Worm (Caenorhabditis elegans) whole organism, young adult: ENCODE data around the gene xtr-1.
A peak's percentile ranks its signal among the peaks of the same experiment; 100 is the strongest.

Source experiments
- B0035.1 ChIP-seq: sonication (generic microtip); optimal IDR thresholded peaks from 2 replicates; lab custom pipeline; 2016; ENCODE audit warnings: missing genetic modification characterization, mild to moderate bottlenecking, missing compliant biosample characterization, missing genotype, missing genetic modification reagents
- B0261.1 ChIP-seq: sonication (generic microtip); optimal IDR thresholded peaks from 2 replicates; lab custom pipeline; 2016; ENCODE audit warnings: mild to moderate bottlenecking, missing genetic modification characterization, moderate library complexity, missing compliant biosample characterization
- B0336.3 ChIP-seq: fragments of 200-800 bp; sonication (Bioruptor generic); IDR thresholded peaks from 2 replicates; pipeline ENCODE4 v1.3.6; 2022; ENCODE audit warnings: missing genetic modification characterization, missing compliant biosample characterization
- D2030.7 ChIP-seq: fragments of 200-800 bp; sonication (Bioruptor generic); IDR thresholded peaks from 2 replicates; pipeline ENCODE4 v1.3.6; 2022; ENCODE audit warnings: missing genetic modification reagents, missing genetic modification characterization, missing compliant biosample characterization
- F10E7.11 ChIP-seq: sonication (generic microtip); optimal IDR thresholded peaks from 2 replicates; lab custom pipeline; 2017; ENCODE audit warnings: mild to moderate bottlenecking, missing genetic modification characterization, moderate library complexity, missing compliant biosample characterization
- F55B11.4 ChIP-seq: sonication (generic microtip); optimal IDR thresholded peaks from 2 replicates; lab custom pipeline; 2016; ENCODE audit warnings: missing compliant biosample characterization, missing genetic modification characterization, borderline replicate concordance; ENCODE audit not compliant: insufficient read depth
- Y53F4B.3 ChIP-seq: fragments of 200-800 bp; sonication (Bioruptor generic); IDR thresholded peaks from 2 replicates; pipeline ENCODE4 v1.3.6; 2022; ENCODE audit warnings: missing genetic modification reagents, missing genetic modification characterization, missing compliant biosample characterization
- Y53G8AR.9 ChIP-seq: fragments of 200-800 bp; sonication (Bioruptor generic); conservative IDR thresholded peaks from 2 replicates; pipeline ENCODE4 v1.3.6; 2022; ENCODE audit warnings: missing genetic modification reagents, missing genetic modification characterization, missing compliant biosample characterization
- Y79H2A.3 ChIP-seq: fragments of 200-800 bp; sonication (Bioruptor generic); conservative IDR thresholded peaks from 2 replicates; pipeline ENCODE4 v1.3.6; 2022; ENCODE audit warnings: missing genetic modification reagents, missing genetic modification characterization, missing compliant biosample characterization
- athp-1 ChIP-seq: sonication (generic microtip); optimal IDR thresholded peaks from 2 replicates; lab custom pipeline; 2017; ENCODE audit warnings: mild to moderate bottlenecking, missing genetic modification characterization, missing compliant biosample characterization
- attf-5 ChIP-seq: fragments of 200-800 bp; sonication (Bioruptor generic); optimal IDR thresholded peaks from 2 replicates; lab custom pipeline; 2018; ENCODE audit warnings: mild to moderate bottlenecking, missing genetic modification characterization, missing compliant biosample characterization
- dpff-1 ChIP-seq: sonication (generic microtip); optimal IDR thresholded peaks from 2 replicates; lab custom pipeline; 2017; ENCODE audit warnings: mild to moderate bottlenecking, missing genetic modification characterization, missing compliant biosample characterization
- egl-44 ChIP-seq: fragments of 200-800 bp; sonication (Bioruptor generic); IDR thresholded peaks from 2 replicates; pipeline ENCODE4 v1.3.6; 2022; ENCODE audit warnings: missing genetic modification reagents, missing genetic modification characterization, missing compliant biosample characterization
- gei-17 ChIP-seq: fragments of 200-800 bp; sonication (Bioruptor generic); optimal IDR thresholded peaks from 2 replicates; lab custom pipeline; 2018; ENCODE audit warnings: mild to moderate bottlenecking, missing genetic modification characterization, missing compliant biosample characterization
- hrde-1 ChIP-seq: sonication (generic microtip); optimal IDR thresholded peaks from 2 replicates; lab custom pipeline; 2016; ENCODE audit warnings: missing genetic modification characterization, mild to moderate bottlenecking, missing compliant biosample characterization, moderate library complexity, missing genotype, missing genetic modification reagents, borderline replicate concordance
- lag-1 ChIP-seq: fragments of 200-800 bp; sonication (Bioruptor generic); IDR thresholded peaks from 2 replicates; pipeline ENCODE4 v1.3.6; 2022; ENCODE audit warnings: missing genetic modification reagents, missing genetic modification characterization, missing compliant biosample characterization
- let-526 ChIP-seq: fragments of 200-800 bp; sonication (Bioruptor generic); IDR thresholded peaks from 2 replicates; pipeline ENCODE4 v1.3.6; 2022; ENCODE audit warnings: missing genetic modification reagents, missing genetic modification characterization, missing compliant biosample characterization
- let-607 ChIP-seq, 2 experiments: fragments of 200-800 bp in 1 of 2; sonication (Bioruptor generic) in 1 of 2; sonication (generic microtip) in 1 of 2; optimal IDR thresholded peaks; 2 replicates each; lab custom pipeline; 2016 to 2018; ENCODE audit warnings: mild to moderate bottlenecking in 2 of 2, missing compliant biosample characterization in 2 of 2, missing genetic modification characterization in 2 of 2, moderate library complexity in 2 of 2, missing genotype in 1 of 2
- lin-54 ChIP-seq: fragments of 200-800 bp; sonication (Bioruptor generic); optimal IDR thresholded peaks from 2 replicates; lab custom pipeline; 2018; ENCODE audit warnings: mild to moderate bottlenecking, missing genetic modification characterization, missing compliant biosample characterization
- madf-10 ChIP-seq: sonication (generic microtip); optimal IDR thresholded peaks from 2 replicates; lab custom pipeline; 2016; ENCODE audit warnings: mild to moderate bottlenecking, missing genetic modification characterization, missing compliant biosample characterization
- mel-28 ChIP-seq: sonication (generic microtip); optimal IDR thresholded peaks from 2 replicates; lab custom pipeline; 2016; ENCODE audit warnings: borderline replicate concordance, mild to moderate bottlenecking, missing genetic modification characterization, missing compliant biosample characterization
- mes-4 ChIP-seq: sonication (generic microtip); optimal IDR thresholded peaks from 2 replicates; lab custom pipeline; 2016; ENCODE audit warnings: missing genotype, missing genetic modification characterization, missing compliant biosample characterization
- mxl-1 ChIP-seq: sonication (generic microtip); optimal IDR thresholded peaks from 2 replicates; lab custom pipeline; 2016; ENCODE audit warnings: missing genetic modification characterization, missing compliant biosample characterization
- nfya-2 ChIP-seq: fragments of 200-800 bp; sonication (Bioruptor generic); IDR thresholded peaks from 2 replicates; pipeline ENCODE4 v1.3.6; 2022; ENCODE audit warnings: missing genetic modification reagents, missing genetic modification characterization, missing compliant biosample characterization
- nhr-120 ChIP-seq: fragments of 200-800 bp; sonication (Bioruptor generic); IDR thresholded peaks from 2 replicates; pipeline ENCODE4 v1.3.6; 2022; ENCODE audit warnings: missing genetic modification characterization, missing compliant biosample characterization
- rpc-1 ChIP-seq, 2 experiments: fragments of 150-350 bp in 1 of 2; sonication (generic microtip) in 1 of 2; optimal IDR thresholded peaks; 2 replicates each; lab custom pipeline; 2014 to 2018; ENCODE audit warnings: missing biosample characterization in 1 of 2, missing genetic modification characterization in 1 of 2, missing genetic modification reagents in 1 of 2, missing genotype in 1 of 2
- sdz-38 ChIP-seq: sonication (generic microtip); optimal IDR thresholded peaks from 2 replicates; lab custom pipeline; 2016; ENCODE audit warnings: missing genotype, missing genetic modification characterization, missing compliant biosample characterization
- snpc-4 ChIP-seq, 5 experiments: fragments of 150-350 bp in 1 of 5; sonication (generic microtip) in 4 of 5; optimal IDR thresholded peaks; 2 replicates each; lab custom pipeline; 2014 to 2018; ENCODE audit warnings: missing genetic modification characterization in 5 of 5, missing biosample characterization in 3 of 5, antibody characterized with exemption in 2 of 5, mild to moderate bottlenecking in 2 of 5, missing compliant biosample characterization in 2 of 5, missing genotype in 2 of 5, moderate library complexity in 2 of 5, missing genetic modification reagents in 1 of 5
- sptf-2 ChIP-seq: fragments of 200-800 bp; sonication (Bioruptor generic); optimal IDR thresholded peaks from 2 replicates; lab custom pipeline; 2018; ENCODE audit warnings: mild to moderate bottlenecking, missing genetic modification characterization, missing compliant biosample characterization
- tbp1 ChIP-seq: fragments of 200-800 bp; sonication (Bioruptor generic); optimal IDR thresholded peaks from 2 replicates; lab custom pipeline; 2018; ENCODE audit warnings: mild to moderate bottlenecking, missing genetic modification characterization, missing compliant biosample characterization
- unc-130 ChIP-seq: sonication (generic microtip); optimal IDR thresholded peaks from 2 replicates; lab custom pipeline; 2016; ENCODE audit warnings: missing genetic modification reagents, missing genetic modification characterization, missing compliant biosample characterization
- zfh-2 ChIP-seq: fragments of 200-800 bp; sonication (Bioruptor generic); conservative IDR thresholded peaks from 2 replicates; pipeline ENCODE4 v1.3.6; 2022; ENCODE audit warnings: missing genetic modification reagents, missing genetic modification characterization, missing compliant biosample characterization

The xtr-1 gene

ce11 chrX:11852494-11852893 is at the start of gene xtr-1:
TSS of gene xtr-1 (plus strand) at chrX:11852794.
- TF ChIP-seq B0336.3 (GFP tag; lab: Robert Waterston, UW) = no peak
- no peak for TF ChIP-seq Y79H2A.3 (GFP tag; lab: Robert Waterston, UW)
- no peak for TF ChIP-seq mxl-1 (tag; lab: Kevin White, UChicago)
- TF ChIP-seq nfya-2 (GFP tag; lab: Robert Waterston, UW) = no peak
- TF ChIP-seq dpff-1 (tag; lab: Kevin White, UChicago) = no peak
- no peak for TF ChIP-seq mes-4
- TF ChIP-seq let-607 (tag; optimal IDR thresholded peaks at IDR 0.05; lab: Kevin White, UChicago) = no peak
- TF ChIP-seq gei-17 (GFP tag; lab: Kevin White, UChicago) = no peak
- no peak for TF ChIP-seq B0035.1 (tag; lab: Kevin White, UChicago)
- TF ChIP-seq athp-1 (tag; lab: Kevin White, UChicago) = no peak
- no peak for TF ChIP-seq D2030.7 (GFP tag; lab: Robert Waterston, UW)

- TF ChIP-seq unc-130 (GFP tag; lab: Kevin White, UChicago) (no peak), F55B11.4 (tag; lab: Kevin White, UChicago) (no peak), lin-54 (GFP tag; lab: Kevin White, UChicago) (no peak), nhr-120 (GFP tag; lab: Robert Waterston, UW) (no peak), egl-44 (GFP tag; lab: Robert Waterston, UW) (no peak), dpff-1 (tag; lab: Kevin White, UChicago) (no peak), F10E7.11 (tag; lab: Kevin White, UChicago) (no peak)
- TF ChIP-seq, all 124 proteins: peak for 0
Measured at ce11 chrX:11804057-11804456, 48.5 kb upstream of the xtr-1 start, which contains the start of gene C34E11.4. TSS of gene C34E11.4 (plus strand) at chrX:11804210.

ce11 chrX:11806175-11806853 is 46.3 kb upstream of the xtr-1 start:
- no peak for TF ChIP-seq hrde-1 (tag; lab: Kevin White, UChicago)
- peak; percentile 80 for TF ChIP-seq tbp1
- TF ChIP-seq D2030.7 (GFP tag; lab: Robert Waterston, UW) = no peak
- TF ChIP-seq Y53F4B.3 (GFP tag; lab: Robert Waterston, UW) = no peak
- TF ChIP-seq rpc-1 (optimal IDR thresholded peaks at IDR 0.05; lab: Kevin White, UChicago) = peak; percentile 39
- peak; percentile 72 for TF ChIP-seq rpc-1 (tag; optimal IDR thresholded peaks at IDR 0.05; lab: Kevin White, UChicago)
- TF ChIP-seq Y53G8AR.9 (GFP tag; lab: Robert Waterston, UW) = no peak
- TF ChIP-seq zfh-2 (GFP tag; lab: Robert Waterston, UW) = peak; percentile 71
- TF ChIP-seq mel-28 = no peak
- no peak for TF ChIP-seq madf-10 (tag; lab: Kevin White, UChicago)
- TF ChIP-seq sdz-38 (tag; lab: Kevin White, UChicago) = no peak
- TF ChIP-seq sptf-2 (GFP tag; lab: Kevin White, UChicago) = no peak
- TF ChIP-seq lag-1 (GFP tag; lab: Robert Waterston, UW) = no peak
- no peak for TF ChIP-seq snpc-4 (GFP tag; optimal IDR thresholded peaks at IDR 0.05; lab: Kevin White, UChicago)
- TF ChIP-seq snpc-4 (tag; optimal IDR thresholded peaks at IDR 0.05; lab: Kevin White, UChicago) = no peak
- no peak for TF ChIP-seq attf-5 (GFP tag; lab: Kevin White, UChicago)
- TF ChIP-seq mxl-1 (tag; lab: Kevin White, UChicago) = no peak
- no peak for TF ChIP-seq let-526 (GFP tag; lab: Robert Waterston, UW)
- TF ChIP-seq B0261.1 = peak; percentile 45
